Worm (Caenorhabditis elegans): ENCODE data around the gene T28A11.2.

ce11 chrV:3267950-3268349 lies 12.2 kb upstream of the T28A11.2 start, which contains the start of gene T28A11.18:
- TF ChIP-seq fkh-10 (GFP tag; optimal IDR thresholded peaks at IDR 0.05) = no peak
- no peak for TF ChIP-seq K02D7.2 (tag; optimal IDR thresholded peaks at IDR 0.05)
- no peak for TF ChIP-seq ceh-34 (tag; optimal IDR thresholded peaks at IDR 0.05)
- TF ChIP-seq F13H6.1 (tag; optimal IDR thresholded peaks at IDR 0.05) = no peak
